Fruit fly (Drosophila melanogaster) whole organism: ENCODE measurements around the gene CHOp24.

Experiments
- CG8478 ChIP-seq: fragments of >200 bp; optimal IDR thresholded peaks from 2 replicates; lab custom pipeline; 2018; ENCODE audit warnings: inconsistent platforms
- Dll ChIP-seq: fragments of >200 bp; optimal IDR thresholded peaks from 2 replicates; lab custom pipeline; 2017
- EcR ChIP-seq, 2 experiments: fragments of >200 bp; optimal IDR thresholded peaks; 2 replicates each; lab custom pipeline; 2017; ENCODE audit warnings: missing biosample characterization in 2 of 2, missing genetic modification characterization in 2 of 2, missing genetic modification reagents in 2 of 2
- pan ChIP-seq: fragments of >200 bp; optimal IDR thresholded peaks from 2 replicates; lab custom pipeline; 2017
- psq ChIP-seq: fragments of >200 bp; optimal IDR thresholded peaks from 2 replicates; lab custom pipeline; 2017
- usp ChIP-seq: fragments of >200 bp; optimal IDR thresholded peaks from 2 replicates; lab custom pipeline; 2017; ENCODE audit warnings: missing biosample characterization, missing genetic modification characterization, mixed read lengths

CHOp24 gene

DNA sequence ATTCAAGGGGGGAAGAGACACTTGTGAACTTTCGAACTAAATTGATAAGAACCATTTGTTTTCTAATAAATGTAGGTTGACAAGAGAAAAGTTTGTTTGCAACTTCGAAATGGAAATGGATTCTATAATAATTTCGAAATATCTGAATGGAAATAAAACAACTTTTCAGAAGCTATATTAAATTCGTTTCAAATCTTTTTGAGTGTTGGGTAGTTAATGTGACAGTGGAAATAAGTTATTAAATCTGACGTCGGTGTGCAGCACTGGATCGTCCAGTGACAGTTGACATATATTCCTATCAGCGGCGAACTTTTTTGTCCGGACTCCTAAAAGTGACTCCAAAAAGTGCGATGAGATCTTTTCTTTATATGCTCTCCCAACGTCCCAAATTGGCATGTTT is 1.6 kb downstream of the CHOp24 start, which contains the start of gene CG3568:
CG3568 (plus strand) TSS at position 278 of the 400 bp plus-strand sequence.
- TF ChIP-seq CG8478 (no peak), Dll (lab: Kevin White, UChicago) (no peak), psq (lab: Kevin White, UChicago) (no peak), EcR (GFP tag; optimal IDR thresholded peaks at IDR 0.05; lab: Kevin White, UChicago) (no peak), pan (lab: Kevin White, UChicago) (no peak), usp (GFP tag; lab: Kevin White, UChicago) (no peak)

DNA sequence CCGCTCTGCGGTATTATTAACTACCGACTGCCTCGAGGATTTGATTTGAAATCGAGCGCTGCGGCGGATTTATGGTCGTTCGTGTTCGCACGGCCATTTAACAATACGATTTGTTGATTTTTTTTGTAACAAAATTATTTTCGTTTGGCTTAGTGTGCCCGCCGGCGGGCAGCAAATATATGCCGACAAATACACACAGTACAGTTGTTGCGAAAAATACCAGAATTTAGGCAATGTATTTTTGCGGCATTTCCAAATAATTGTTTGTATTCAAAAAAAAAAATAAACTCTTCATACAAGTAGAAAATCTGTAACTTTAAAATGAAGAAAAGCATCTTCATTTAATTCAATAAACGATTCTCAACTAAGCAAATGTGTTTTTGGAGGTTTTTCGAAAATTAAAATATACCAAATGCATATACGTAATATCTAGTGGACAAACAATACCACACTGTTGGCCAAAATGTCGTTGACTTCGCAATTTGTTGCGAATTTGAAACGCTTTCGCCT is 8.0 kb downstream of the CHOp24 start, which contains the start of the genes Usf and CG15912:
Usf (minus strand) TSS at position 184 of the 510 bp plus-strand sequence.
CG15912 (plus strand) TSS at position 460 of the 510 bp plus-strand sequence.
- TF ChIP-seq psq (lab: Kevin White, UChicago), result no peak
- TF ChIP-seq Dll (lab: Kevin White, UChicago), result no peak
- no peak for TF ChIP-seq pan (lab: Kevin White, UChicago)
- no peak for TF ChIP-seq EcR (GFP tag; optimal IDR thresholded peaks at IDR 0.05; lab: Kevin White, UChicago)
- TF ChIP-seq usp (GFP tag; lab: Kevin White, UChicago), result no peak
- no peak for TF ChIP-seq CG8478

DNA sequence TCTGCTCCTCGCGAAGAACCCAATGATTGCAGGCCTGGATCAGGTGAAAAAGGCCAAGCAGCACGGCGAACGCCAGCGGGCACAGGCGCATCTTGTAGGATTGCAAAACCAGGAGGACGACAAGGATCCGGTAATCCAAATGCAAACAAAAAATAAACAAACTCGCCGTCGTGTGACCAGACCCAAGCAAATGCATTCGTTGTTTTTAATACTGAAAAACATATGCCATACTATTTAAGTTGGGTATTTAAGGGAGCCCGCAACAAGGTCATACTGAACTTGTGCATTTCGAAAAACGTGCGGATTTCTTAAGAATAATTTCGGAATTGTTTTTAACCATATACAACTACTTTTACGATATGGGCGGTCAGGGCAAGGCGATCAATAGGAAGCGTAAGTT is 11.0 kb downstream of the CHOp24 start, which contains the start of the genes CG11436 and CG3527:
CG11436 (minus strand) TSS at position 162 of the 400 bp plus-strand sequence.
CG3527 (plus strand) TSS at position 257 of the 400 bp plus-strand sequence.
- no peak for TF ChIP-seq usp (GFP tag; lab: Kevin White, UChicago)
- TF ChIP-seq psq (lab: Kevin White, UChicago), result no peak
- TF ChIP-seq EcR (GFP tag; optimal IDR thresholded peaks at IDR 0.05; lab: Kevin White, UChicago), result no peak
- TF ChIP-seq Dll (lab: Kevin White, UChicago), result no peak
- no peak for TF ChIP-seq pan (lab: Kevin White, UChicago)
- no peak for TF ChIP-seq CG8478

DNA sequence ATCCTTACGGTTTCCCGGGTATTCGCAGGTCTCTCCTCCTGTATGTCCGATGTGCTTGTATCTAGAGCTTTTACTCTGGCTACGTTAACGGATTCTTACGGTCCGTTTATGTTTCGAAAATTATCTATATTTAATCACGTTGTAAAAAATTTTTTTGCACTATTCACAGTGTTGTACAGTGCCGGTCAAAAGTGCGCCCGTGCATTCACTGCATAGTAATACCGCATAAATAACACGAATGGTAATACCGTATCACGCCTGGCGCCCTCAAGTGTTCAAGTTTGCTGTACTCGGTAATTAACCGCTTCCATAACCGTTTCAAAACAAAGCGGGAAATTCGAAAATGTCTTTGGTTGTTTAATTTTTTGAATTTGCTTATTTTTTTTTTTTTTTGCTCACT is 13.3 kb downstream of the CHOp24 start, which contains the start of gene CG11444:
CG11444 (minus strand) TSS at position 400 of the 400 bp plus-strand sequence.
- TF ChIP-seq psq (lab: Kevin White, UChicago), result no peak
- TF ChIP-seq pan (lab: Kevin White, UChicago), result no peak
- TF ChIP-seq usp (GFP tag; lab: Kevin White, UChicago), result no peak
- TF ChIP-seq EcR (GFP tag; optimal IDR thresholded peaks at IDR 0.05; lab: Kevin White, UChicago), result no peak
- TF ChIP-seq CG8478, result no peak
- no peak for TF ChIP-seq Dll (lab: Kevin White, UChicago)

DNA sequence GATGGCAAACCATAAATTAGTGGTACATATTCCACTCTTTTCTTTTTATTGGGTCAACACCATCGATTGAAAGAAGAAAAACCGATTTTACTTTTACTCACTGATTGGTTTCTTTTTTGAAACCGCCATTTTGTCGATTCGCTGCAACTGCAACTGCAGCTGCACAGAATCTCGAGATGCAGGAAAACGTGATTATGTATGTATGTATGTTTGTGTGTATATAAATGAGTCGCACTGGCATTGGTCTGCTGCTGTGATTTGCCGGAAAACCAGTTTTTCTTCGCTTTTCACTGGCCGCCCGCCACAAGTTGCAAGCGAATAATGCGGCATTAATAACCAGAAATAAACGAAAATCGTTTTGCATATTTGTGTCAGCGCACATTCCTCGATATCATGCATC is 14.0 kb downstream of the CHOp24 start:
- no peak for TF ChIP-seq Dll (lab: Kevin White, UChicago)
- TF ChIP-seq usp (GFP tag; lab: Kevin White, UChicago), result no peak
- TF ChIP-seq EcR (GFP tag; optimal IDR thresholded peaks at IDR 0.05; lab: Kevin White, UChicago), result no peak
- TF ChIP-seq pan (lab: Kevin White, UChicago), result no peak
- no peak for TF ChIP-seq CG8478
- TF ChIP-seq psq (lab: Kevin White, UChicago), result no peak

DNA sequence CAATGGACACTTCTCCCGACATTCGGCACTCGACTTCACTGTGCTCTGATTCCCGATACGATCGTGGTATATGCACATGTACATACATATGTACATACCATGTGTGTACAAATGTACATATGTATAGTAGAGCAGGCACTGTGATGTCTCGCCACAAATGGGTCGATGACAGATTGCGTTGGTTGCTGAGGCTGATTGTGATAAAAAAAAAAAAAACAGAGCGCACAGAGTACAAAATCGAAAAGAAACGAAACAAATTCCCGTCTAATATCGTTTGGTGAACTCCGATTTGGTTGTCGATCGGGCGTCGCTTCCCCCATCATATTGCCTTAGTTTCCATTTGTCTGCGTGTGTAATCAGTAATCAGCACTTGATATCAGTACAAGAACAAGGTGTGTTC is 15.1 kb downstream of the CHOp24 start:
- TF ChIP-seq usp (GFP tag; lab: Kevin White, UChicago) (no peak), pan (lab: Kevin White, UChicago) (no peak), CG8478 (no peak), Dll (lab: Kevin White, UChicago) (no peak), psq (lab: Kevin White, UChicago) (no peak), EcR (GFP tag; optimal IDR thresholded peaks at IDR 0.05; lab: Kevin White, UChicago) (no peak)

DNA sequence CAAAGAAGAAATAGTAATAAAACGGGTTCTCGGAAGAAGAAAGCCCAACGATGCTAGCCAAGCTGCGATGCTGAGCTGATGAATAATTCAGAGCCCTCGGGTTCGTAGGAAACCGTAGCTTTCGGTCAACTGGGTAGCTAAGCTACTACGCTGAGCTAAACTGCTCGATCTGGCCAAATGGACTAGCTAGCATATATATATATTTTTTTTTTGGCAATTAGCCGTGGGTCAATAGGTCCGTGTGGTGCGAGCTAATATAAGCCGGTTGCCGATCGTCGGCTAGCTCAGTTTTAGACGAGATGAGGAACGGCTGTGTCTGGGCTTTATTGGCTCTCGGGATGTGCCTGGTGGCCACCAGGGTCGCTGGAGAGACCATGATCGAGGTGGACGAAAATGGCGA is 17.1 kb downstream of the CHOp24 start, which contains the start of gene CG3546:
CG3546 (plus strand) TSS at position 301 of the 400 bp plus-strand sequence.
- TF ChIP-seq Dll (lab: Kevin White, UChicago), result no peak
- TF ChIP-seq pan (lab: Kevin White, UChicago), result no peak
- no peak for TF ChIP-seq psq (lab: Kevin White, UChicago)
- no peak for TF ChIP-seq CG8478
- no peak for TF ChIP-seq EcR (GFP tag; optimal IDR thresholded peaks at IDR 0.05; lab: Kevin White, UChicago)
- TF ChIP-seq usp (GFP tag; lab: Kevin White, UChicago), result no peak

DNA sequence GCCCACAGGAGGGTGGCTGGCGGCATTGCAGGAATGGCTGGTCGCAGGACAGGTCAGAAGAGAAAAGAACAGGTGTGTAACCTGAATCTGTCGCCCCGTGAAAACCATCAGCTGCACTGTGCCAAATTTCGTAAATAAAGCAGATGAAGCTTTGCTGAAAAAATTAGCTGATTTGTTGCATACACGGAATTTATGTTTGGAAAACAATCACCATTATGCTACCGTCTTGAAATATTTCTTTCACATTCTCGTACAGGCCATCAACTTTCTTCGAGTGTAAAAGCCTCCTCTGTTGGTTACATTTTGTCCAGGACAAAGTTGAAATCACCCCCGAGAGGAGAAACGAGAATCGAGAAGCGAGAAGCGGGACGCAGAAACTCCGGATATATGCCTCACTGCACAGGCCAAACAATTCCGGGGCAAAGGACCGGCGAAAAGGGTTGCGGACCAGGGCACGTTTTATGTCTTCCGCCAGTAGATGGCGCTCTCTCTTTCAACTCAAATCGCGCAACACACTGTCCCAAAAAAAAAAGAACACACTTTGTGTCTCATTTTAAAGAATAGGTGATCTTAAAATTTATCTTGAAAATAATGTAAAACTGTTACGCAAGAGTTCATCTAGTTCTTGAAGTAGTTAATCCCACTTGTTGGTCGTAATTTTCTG is 19.6 kb downstream of the CHOp24 start:
- no peak for TF ChIP-seq pan (lab: Kevin White, UChicago)
- TF ChIP-seq EcR (GFP tag; optimal IDR thresholded peaks at IDR 0.05; lab: Kevin White, UChicago), result no peak
- TF ChIP-seq usp (GFP tag; lab: Kevin White, UChicago), result no peak
- no peak for TF ChIP-seq CG8478
- no peak for TF ChIP-seq Dll (lab: Kevin White, UChicago)

DNA sequence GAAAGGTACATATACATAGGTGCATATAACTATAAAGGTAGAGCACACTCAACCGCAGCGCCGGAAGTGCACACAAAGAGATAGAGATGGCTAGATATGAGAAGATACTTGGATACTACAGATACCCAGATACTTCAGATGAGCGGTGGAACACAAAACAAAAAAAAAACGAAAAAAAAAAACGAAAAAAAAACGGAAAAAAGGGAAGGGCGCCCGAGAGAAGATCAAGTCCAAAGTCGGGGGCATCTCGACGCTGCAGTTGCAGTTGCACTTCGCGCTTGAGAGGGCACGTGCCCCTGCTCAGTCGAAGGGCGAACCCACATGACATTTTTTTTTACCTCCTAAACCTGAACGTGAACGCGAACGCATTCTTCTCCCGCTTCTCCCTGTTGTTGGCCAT is 23.3 kb downstream of the CHOp24 start:
- no peak for TF ChIP-seq CG8478
- TF ChIP-seq Dll (lab: Kevin White, UChicago), result no peak
- no peak for TF ChIP-seq EcR (GFP tag; optimal IDR thresholded peaks at IDR 0.05; lab: Kevin White, UChicago)
- TF ChIP-seq psq (lab: Kevin White, UChicago), result no peak
- TF ChIP-seq pan (lab: Kevin White, UChicago), result no peak
- no peak for TF ChIP-seq usp (GFP tag; lab: Kevin White, UChicago)

DNA sequence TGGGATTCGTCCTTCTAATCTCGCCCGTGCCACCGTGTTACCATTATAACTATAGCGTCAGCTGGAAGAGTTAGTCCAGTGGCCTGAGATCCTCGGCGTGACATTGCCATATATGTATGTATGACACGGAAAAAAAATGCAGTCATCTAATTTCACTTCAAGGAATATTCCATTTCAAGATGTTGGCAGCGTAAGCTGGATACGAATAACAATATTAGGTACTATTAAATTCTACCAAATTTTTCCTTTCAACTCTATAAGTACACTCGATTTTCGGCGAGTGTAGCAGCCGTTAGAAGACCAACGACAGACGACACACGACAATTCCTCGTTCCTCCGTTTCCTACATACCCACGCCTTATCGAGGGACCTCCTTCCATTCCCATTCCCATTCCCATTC is 24.3 kb downstream of the CHOp24 start:
- TF ChIP-seq psq (lab: Kevin White, UChicago) (no peak), CG8478 (no peak), Dll (lab: Kevin White, UChicago) (no peak), pan (lab: Kevin White, UChicago) (no peak), usp (GFP tag; lab: Kevin White, UChicago) (no peak), EcR (GFP tag; optimal IDR thresholded peaks at IDR 0.05; lab: Kevin White, UChicago) (no peak)

DNA sequence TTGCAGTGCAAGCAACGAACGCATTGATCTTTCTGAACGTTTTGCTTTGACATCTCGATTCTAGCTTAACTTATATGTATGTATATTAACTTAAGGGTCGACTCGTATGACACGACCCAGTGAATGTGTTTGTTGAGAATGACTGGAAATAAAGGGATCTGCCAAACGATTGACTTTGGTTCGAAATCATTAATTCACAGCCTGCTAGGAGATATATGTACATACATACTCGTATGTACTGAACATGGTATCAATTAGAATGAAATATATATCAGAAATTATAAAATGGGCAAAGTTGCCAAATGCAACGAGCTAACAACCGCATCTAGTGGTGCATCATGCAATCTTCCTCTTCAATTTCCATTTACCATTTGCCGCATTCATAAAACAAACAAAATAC is 31.1 kb downstream of the CHOp24 start, which contains the start of gene CG12684:
CG12684 (minus strand) TSS at position 101 of the 400 bp plus-strand sequence.
- TF ChIP-seq usp (GFP tag; lab: Kevin White, UChicago) (no peak), CG8478 (no peak), psq (lab: Kevin White, UChicago) (no peak), Dll (lab: Kevin White, UChicago) (no peak)
